Worm (Caenorhabditis elegans): ENCODE results near the gene T05H4.4.

The T05H4.4 gene

DNA sequence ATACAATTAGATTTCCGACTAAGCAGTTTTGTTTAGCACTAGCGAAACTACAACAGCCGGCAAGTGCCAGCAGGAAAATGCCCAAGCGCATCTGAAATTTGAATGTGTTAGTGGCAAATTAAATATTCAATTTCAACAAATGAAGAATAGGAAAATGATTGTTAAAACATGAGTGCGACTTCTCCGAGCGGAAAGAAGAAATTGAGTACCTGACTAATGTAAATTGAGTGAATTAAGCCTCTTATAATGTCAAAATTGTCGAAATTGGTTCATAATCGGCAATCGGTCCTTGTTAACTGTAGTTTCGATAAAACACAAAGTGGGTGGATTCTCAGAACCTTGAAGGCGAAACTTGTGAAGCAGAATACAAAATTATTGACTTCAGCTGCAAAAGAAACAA is 38.9 kb upstream of the T05H4.4 start, which contains the start of gene gfi-1:
Gene gfi-1 (minus strand): TSS at position 101 of the 400 bp plus-strand sequence.
- TF ChIP-seq C06A6.2 (GFP tag; conservative IDR thresholded peaks at IDR 0.05) (no peak), egl-18 (GFP tag; IDR thresholded peaks at IDR 0.05) (no peak), ceh-27 (GFP tag; optimal IDR thresholded peaks at IDR 0.05) (no peak), ztf-28 (GFP tag; IDR thresholded peaks at IDR 0.05) (no peak), akir-1 (GFP tag; optimal IDR thresholded peaks at IDR 0.05) (no peak), F22D6.2 (tag; optimal IDR thresholded peaks at IDR 0.05) (no peak), pha-4 (tag; optimal IDR thresholded peaks at IDR 0.05) (no peak), rpc-1 (optimal IDR thresholded peaks at IDR 0.05) (no peak), rpc-1 (tag; optimal IDR thresholded peaks at IDR 0.05) (no peak), athp-1 (tag; optimal IDR thresholded peaks at IDR 0.05) (no peak), fkh-3 (tag; optimal IDR thresholded peaks at IDR 0.05) (no peak), gei-17 (GFP tag; optimal IDR thresholded peaks at IDR 0.05) (no peak), somi-1 (GFP tag; optimal IDR thresholded peaks at IDR 0.05) (no peak)

- TF ChIP-seq akir-1 (GFP tag; optimal IDR thresholded peaks at IDR 0.05): no peak
- TF ChIP-seq him-1 (tag; optimal IDR thresholded peaks at IDR 0.05): no peak
- no peak for TF ChIP-seq ztf-3 (GFP tag; optimal IDR thresholded peaks at IDR 0.05)
- TF ChIP-seq let-607 (tag; optimal IDR thresholded peaks at IDR 0.05): peak in 1 of 2 experiments; percentile 17
- TF ChIP-seq cebp-2 (GFP tag; IDR thresholded peaks at IDR 0.05): no peak
- no peak for TF ChIP-seq lin-40 (tag; optimal IDR thresholded peaks at IDR 0.05)
- TF ChIP-seq ztf-28 (GFP tag; IDR thresholded peaks at IDR 0.05): no peak
- TF ChIP-seq zim-3 (tag; optimal IDR thresholded peaks at IDR 0.05): no peak
Observed at ce11 chrV:6400528-6400927, 38.2 kb upstream of the T05H4.4 start.

DNA sequence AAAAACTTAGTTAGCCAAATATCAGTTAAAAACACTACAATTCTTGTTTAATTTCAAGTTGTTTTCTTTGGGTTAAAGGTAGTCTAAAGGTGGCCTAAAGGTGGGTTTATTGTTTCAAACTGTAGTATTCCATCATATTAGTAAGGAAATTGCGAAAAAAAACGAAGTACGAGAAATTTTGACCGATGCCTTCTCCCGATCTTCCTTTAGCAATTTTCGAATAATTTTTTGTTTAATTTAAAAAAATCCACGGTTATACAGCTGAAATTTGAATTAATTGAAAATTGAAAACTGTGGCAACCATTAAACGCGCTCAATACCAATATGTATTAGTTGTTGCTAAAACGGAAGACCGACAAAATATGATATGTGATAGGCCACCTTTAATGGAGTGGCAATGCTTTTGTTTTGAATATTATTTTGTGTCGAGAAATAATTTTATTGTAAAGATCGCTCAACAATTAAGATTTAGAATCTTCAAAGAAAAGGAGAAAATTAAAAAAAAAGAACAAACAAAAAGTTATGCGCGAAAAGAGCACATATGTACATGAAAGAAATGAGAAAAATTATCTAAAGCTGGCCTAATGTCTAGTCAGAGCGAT is 37.6 kb upstream of the T05H4.4 start:
- TF ChIP-seq lin-26 (GFP tag; IDR thresholded peaks at IDR 0.05) (no peak), B0035.1 (tag; optimal IDR thresholded peaks at IDR 0.05) (no peak), repo-1 (tag; optimal IDR thresholded peaks at IDR 0.05) (peak; percentile 14), Y56A3A.18 (GFP tag; IDR thresholded peaks at IDR 0.05) (0 out of 2 replicates have a peak, but pooled peaks have one; percentile 10), snpc-1.1 (tag; optimal IDR thresholded peaks at IDR 0.05; ENCODE audit: insufficient read depth) (no peak), attf-6 (GFP tag; IDR thresholded peaks at IDR 0.05) (0 out of 2 replicates have a peak, but pooled peaks have one; percentile 8), attf-3 (GFP tag; conservative IDR thresholded peaks at IDR 0.05) (no peak), dpff-1 (tag; optimal IDR thresholded peaks at IDR 0.05) (no peak), ceh-91 (GFP tag; IDR thresholded peaks at IDR 0.05) (no peak), nhr-179 (tag; optimal IDR thresholded peaks at IDR 0.05) (no peak), atf-7 (tag; optimal IDR thresholded peaks at IDR 0.05) (peak; percentile 29), lin-54 (GFP tag; optimal IDR thresholded peaks at IDR 0.05) (peak; percentile 12), F55B11.4 (tag; optimal IDR thresholded peaks at IDR 0.05; ENCODE audit: borderline replicate concordance, insufficient read depth) (no peak), nhr-80 (tag; optimal IDR thresholded peaks at IDR 0.05) (peak; percentile 24), hlh-12 (tag; optimal IDR thresholded peaks at IDR 0.05) (no peak), madf-6 (GFP tag; IDR thresholded peaks at IDR 0.05) (0 out of 2 replicates have a peak, but pooled peaks have one; percentile 7), hlh-26 (GFP tag; conservative IDR thresholded peaks at IDR 0.05) (no peak), egl-44 (GFP tag; IDR thresholded peaks at IDR 0.05) (no peak), madf-10 (tag; optimal IDR thresholded peaks at IDR 0.05) (no peak), ama-1 (optimal IDR thresholded peaks at IDR 0.05) (no peak), ama-1 (GFP tag; optimal IDR thresholded peaks at IDR 0.05) (no peak), K11D2.4 (GFP tag; IDR thresholded peaks at IDR 0.05) (no peak), cebp-1 (GFP tag; IDR thresholded peaks at IDR 0.05) (no peak), cebp-1 (tag; optimal IDR thresholded peaks at IDR 0.05) (no peak), hmg-1.2 (GFP tag; IDR thresholded peaks at IDR 0.05) (0 out of 2 replicates have a peak, but pooled peaks have one; percentile 17), bed-2 (GFP tag; IDR thresholded peaks at IDR 0.05) (no peak), ztf-3 (GFP tag; optimal IDR thresholded peaks at IDR 0.05) (no peak), F57A8.1 (GFP tag; optimal IDR thresholded peaks at IDR 0.05) (no peak), ztf-22 (GFP tag; optimal IDR thresholded peaks at IDR 0.05) (no peak)

All from whole organism, young adult.